Fruit fly (Drosophila melanogaster): ENCODE results near the gene CG1637.
A peak's percentile ranks its signal among the peaks of the same experiment; 100 is the strongest.

The CG1637 gene

DNA sequence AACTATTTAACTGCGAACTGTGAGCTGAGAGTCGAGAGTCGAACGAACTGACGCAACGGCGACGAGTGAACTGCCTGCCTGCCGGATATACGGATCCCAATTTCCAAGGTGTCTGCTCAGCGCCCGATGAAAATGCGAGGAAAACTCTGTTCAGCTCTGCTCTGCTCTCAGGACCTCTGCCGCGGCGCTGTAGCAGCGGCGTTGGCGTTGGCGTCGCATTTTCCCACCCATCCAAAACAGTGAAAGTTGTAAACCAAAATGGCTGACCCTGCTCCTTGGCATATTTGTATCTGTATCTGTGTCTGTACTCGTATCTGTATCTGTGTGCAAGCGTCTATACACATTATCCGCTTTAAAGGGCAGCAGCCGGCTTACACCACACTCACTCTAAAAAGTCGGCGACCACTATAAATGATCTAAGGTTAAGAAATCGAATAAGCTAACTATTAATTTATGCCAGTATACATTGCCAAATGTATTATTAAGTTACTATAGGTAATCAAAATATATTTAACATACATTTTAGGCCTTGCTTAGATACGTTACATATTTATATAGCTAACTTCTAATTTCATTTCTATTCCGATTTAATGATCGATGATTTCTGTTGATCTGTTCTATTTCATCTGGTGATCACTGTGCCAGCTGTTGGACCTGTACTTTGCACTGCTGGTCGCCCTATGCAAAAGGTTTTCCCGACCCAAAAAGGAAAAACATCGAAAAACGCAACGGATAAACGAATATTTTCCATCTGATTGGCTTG lies 54.8 kb downstream of the CG1637 start (continued):
- no peak for TF ChIP-seq hkb (optimal IDR thresholded peaks at IDR 0.05)
- TF ChIP-seq hkb (GFP tag; IDR thresholded peaks at IDR 0.05): peak; percentile 62
- peak; percentile 73 for TF ChIP-seq org-1 (GFP tag; optimal IDR thresholded peaks at IDR 0.05)
- TF ChIP-seq btn (GFP tag; optimal IDR thresholded peaks at IDR 0.05): no peak
- peak; percentile 17 for TF ChIP-seq stwl (tag; optimal IDR thresholded peaks at IDR 0.05)
- peak in 1 of 2 experiments; percentile 9 for TF ChIP-seq Trl (optimal IDR thresholded peaks at IDR 0.05)
- TF ChIP-seq Trl (GFP tag; optimal IDR thresholded peaks at IDR 0.05): no peak
- peak; percentile 51 for TF ChIP-seq MTF-1 (GFP tag; optimal IDR thresholded peaks at IDR 0.05; ENCODE audit: borderline replicate concordance)
- TF ChIP-seq CrebB (tag; optimal IDR thresholded peaks at IDR 0.05): peak; percentile 38
- TF ChIP-seq CG17912 (GFP tag; optimal IDR thresholded peaks at IDR 0.05): no peak
- TF ChIP-seq tap (tag; optimal IDR thresholded peaks at IDR 0.05): peak; percentile 68
- peak; percentile 45 for TF ChIP-seq CG1233 (GFP tag; optimal IDR thresholded peaks at IDR 0.05)
- TF ChIP-seq Mrtf (GFP tag; IDR thresholded peaks at IDR 0.05): 0 out of 3 replicates have a peak, but pooled peaks have one; percentile 25
- peak; percentile 72 for TF ChIP-seq CG17328 (GFP tag; IDR thresholded peaks at IDR 0.05)
- TF ChIP-seq CG7372 (GFP tag; IDR thresholded peaks at IDR 0.05): no peak
- peak; percentile 61 for TF ChIP-seq trem (tag; optimal IDR thresholded peaks at IDR 0.05)
- TF ChIP-seq Adf1 (GFP tag; IDR thresholded peaks at IDR 0.05): peak; percentile 89
- peak; percentile 66 for TF ChIP-seq CG12219 (GFP tag; optimal IDR thresholded peaks at IDR 0.05)
- peak; percentile 27 for TF ChIP-seq NC2β (GFP tag; optimal IDR thresholded peaks at IDR 0.05)
- TF ChIP-seq CG4282 (GFP tag; optimal IDR thresholded peaks at IDR 0.05): no peak
- peak; percentile 14 for TF ChIP-seq CG31365 (tag; optimal IDR thresholded peaks at IDR 0.05)
- peak; percentile 61 for TF ChIP-seq CG10147 (GFP tag; optimal IDR thresholded peaks at IDR 0.05)
- TF ChIP-seq HmgD (GFP tag; optimal IDR thresholded peaks at IDR 0.05): no peak
- TF ChIP-seq CG31441 (GFP tag; IDR thresholded peaks at IDR 0.05): peak; percentile 85
- peak; percentile 65 for TF ChIP-seq lmd (GFP tag; IDR thresholded peaks at IDR 0.05)
- peak; percentile 89 for TF ChIP-seq gem (tag; optimal IDR thresholded peaks at IDR 0.05)
- TF ChIP-seq abd-A (tag; optimal IDR thresholded peaks at IDR 0.05): no peak
- peak; percentile 87 for TF ChIP-seq CoRest (tag; optimal IDR thresholded peaks at IDR 0.05)
- peak; percentile 33 for TF ChIP-seq CG12155 (GFP tag; optimal IDR thresholded peaks at IDR 0.05)
- peak; percentile 4 for TF ChIP-seq NC2α (GFP tag; optimal IDR thresholded peaks at IDR 0.05)
- TF ChIP-seq onecut (GFP tag; IDR thresholded peaks at IDR 0.05): peak; percentile 25
- TF ChIP-seq Blimp-1 (GFP tag; optimal IDR thresholded peaks at IDR 0.05): peak; percentile 66
- TF ChIP-seq ara (GFP tag; IDR thresholded peaks at IDR 0.05): peak; percentile 31; the same call in 1 of the 2 replicates
- peak; percentile 33; the same call in 1 of the 2 replicates for TF ChIP-seq H2.0 (GFP tag; IDR thresholded peaks at IDR 0.05)
- peak; percentile 79 for TF ChIP-seq twi (tag; optimal IDR thresholded peaks at IDR 0.05)
- peak; percentile 21 for TF ChIP-seq CG8281 (tag; optimal IDR thresholded peaks at IDR 0.05)
- TF ChIP-seq toy (GFP tag; IDR thresholded peaks at IDR 0.05): no peak
- TF ChIP-seq Max (GFP tag; optimal IDR thresholded peaks at IDR 0.05): peak; percentile 30
- TF ChIP-seq CG33557 (GFP tag; optimal IDR thresholded peaks at IDR 0.05): peak; percentile 87
- peak in 1 of 2 experiments; percentile 46 for TF ChIP-seq crp (GFP tag; optimal IDR thresholded peaks at IDR 0.05)
- peak; percentile 24 for TF ChIP-seq CG10654 (GFP tag; optimal IDR thresholded peaks at IDR 0.05)
- 0 out of 2 replicates have a peak, but pooled peaks have one; percentile 15 for TF ChIP-seq esg (GFP tag; conservative IDR thresholded peaks at IDR 0.05)
- no peak for TF ChIP-seq CG12104 (GFP tag; optimal IDR thresholded peaks at IDR 0.05)
- TF ChIP-seq pfk (GFP tag; optimal IDR thresholded peaks at IDR 0.05): no peak
- peak; percentile 70 for TF ChIP-seq cg (GFP tag; optimal IDR thresholded peaks at IDR 0.05)
- no peak for TF ChIP-seq CG14014 (GFP tag; IDR thresholded peaks at IDR 0.05)
- peak; percentile 11 for TF ChIP-seq CG30020 (tag; optimal IDR thresholded peaks at IDR 0.05)
- TF ChIP-seq Med (GFP tag): peak; percentile 77
- peak; percentile 68 for TF ChIP-seq Sox102F (GFP tag; optimal IDR thresholded peaks at IDR 0.05)
- peak; percentile 34 for TF ChIP-seq CG17802 (tag; optimal IDR thresholded peaks at IDR 0.05)

All from whole organism, embryonic.